Worm (Caenorhabditis elegans) whole organism, L1 larva: ENCODE measurements around the gene ife-4.
A peak's percentile ranks its signal among the peaks of the same experiment; 100 is the strongest.

Source experiments
- C16A3.4 ChIP-seq: fragments of 150-350 bp; optimal IDR thresholded peaks from 2 replicates; lab custom pipeline; 2014; ENCODE audit warnings: missing biosample characterization, missing genetic modification characterization
- Y116A8C.19 ChIP-seq: sonication (generic microtip); optimal IDR thresholded peaks from 2 replicates; lab custom pipeline; 2016; ENCODE audit warnings: missing compliant biosample characterization, missing genetic modification characterization, borderline replicate concordance
- aha-1 ChIP-seq: fragments of 150-350 bp; optimal IDR thresholded peaks from 2 replicates; lab custom pipeline; 2014; ENCODE audit warnings: missing biosample characterization, missing genetic modification characterization
- alr-1 ChIP-seq: fragments of 200-800 bp; sonication (Bioruptor generic); optimal IDR thresholded peaks from 2 replicates; lab custom pipeline; 2018; ENCODE audit warnings: borderline replicate concordance, mild to moderate bottlenecking, missing genetic modification characterization, missing compliant biosample characterization
- blmp-1 ChIP-seq: fragments of 150-350 bp; optimal IDR thresholded peaks from 2 replicates; lab custom pipeline; 2014; ENCODE audit warnings: missing biosample characterization, missing genetic modification characterization
- ceh-8 ChIP-seq: fragments of 200-800 bp; sonication (Bioruptor generic); optimal IDR thresholded peaks from 2 replicates; lab custom pipeline; 2018; ENCODE audit warnings: mild to moderate bottlenecking, missing genetic modification characterization, moderate library complexity, missing compliant biosample characterization
- ceh-82 ChIP-seq, 3 experiments: fragments of 150-350 bp in 1 of 3; sonication (generic microtip) in 2 of 3; optimal IDR thresholded peaks; 2 replicates each; lab custom pipeline; 2014 to 2017; ENCODE audit warnings: missing biosample characterization in 3 of 3, missing genetic modification characterization in 3 of 3
- dpl-1 ChIP-seq, 3 experiments: fragments of 150-350 bp in 2 of 3; sonication (generic microtip) in 1 of 3; optimal IDR thresholded peaks; 2 replicates each; lab custom pipeline; 2014 to 2017; ENCODE audit warnings: missing biosample characterization in 3 of 3, missing genetic modification characterization in 3 of 3, missing genetic modification reagents in 3 of 3
- egl-13 ChIP-seq: sonication (generic microtip); optimal IDR thresholded peaks from 2 replicates; lab custom pipeline; 2016; ENCODE audit warnings: missing genotype, missing genetic modification reagents, missing genetic modification characterization, missing compliant biosample characterization
- egl-27 ChIP-seq, 2 experiments: fragments of 150-350 bp in 1 of 2; sonication (generic microtip); optimal IDR thresholded peaks; 3 replicates each; lab custom pipeline; 2017 to 2018; ENCODE audit warnings: missing biosample characterization in 2 of 2, missing genetic modification characterization in 2 of 2, missing genetic modification reagents in 2 of 2
- elt-3 ChIP-seq, 6 experiments: fragments of 150-350 bp in 1 of 6; sonication (generic microtip); optimal IDR thresholded peaks; 2 replicates each; lab custom pipeline; 2017 to 2018; ENCODE audit warnings: missing biosample characterization in 6 of 6, missing genetic modification characterization in 6 of 6, inconsistent platforms in 1 of 6
- fos-1 ChIP-seq: fragments of 150-350 bp; optimal IDR thresholded peaks from 2 replicates; lab custom pipeline; 2014; ENCODE audit warnings: missing biosample characterization, missing genetic modification characterization
- lin-14 ChIP-seq: fragments of 200-800 bp; sonication (Bioruptor generic); optimal IDR thresholded peaks from 2 replicates; lab custom pipeline; 2018; ENCODE audit warnings: mild to moderate bottlenecking, missing genetic modification characterization, moderate library complexity, missing compliant biosample characterization
- lin-35 ChIP-seq, 2 experiments: fragments of 150-350 bp; optimal IDR thresholded peaks; 2 replicates each; lab custom pipeline; 2014; ENCODE audit warnings: missing biosample characterization in 2 of 2, missing genetic modification characterization in 2 of 2, missing genetic modification reagents in 2 of 2
- lir-3 ChIP-seq: sonication (generic microtip); optimal IDR thresholded peaks from 2 replicates; lab custom pipeline; 2016; ENCODE audit warnings: mild to moderate bottlenecking, missing genetic modification characterization, moderate library complexity, missing compliant biosample characterization; ENCODE audit not compliant: poor library complexity
- lsy-2 ChIP-seq, 2 experiments: fragments of 150-350 bp; optimal IDR thresholded peaks; 2 replicates each; lab custom pipeline; 2014; ENCODE audit warnings: missing biosample characterization in 2 of 2, missing genetic modification characterization in 2 of 2
- mef-2 ChIP-seq: fragments of 150-350 bp; optimal IDR thresholded peaks from 2 replicates; lab custom pipeline; 2014; ENCODE audit warnings: missing biosample characterization, missing genetic modification characterization
- mep-1 ChIP-seq: fragments of 150-350 bp; optimal IDR thresholded peaks from 2 replicates; lab custom pipeline; 2014; ENCODE audit warnings: missing biosample characterization, missing genetic modification characterization
- nhr-20 ChIP-seq: sonication (generic microtip); optimal IDR thresholded peaks from 2 replicates; lab custom pipeline; 2016; ENCODE audit warnings: mild to moderate bottlenecking, missing genetic modification characterization, missing compliant biosample characterization
- nhr-47 ChIP-seq: sonication (generic microtip); optimal IDR thresholded peaks from 2 replicates; lab custom pipeline; 2016; ENCODE audit warnings: mild to moderate bottlenecking, missing genetic modification characterization, moderate library complexity, missing compliant biosample characterization
- nhr-71 ChIP-seq: sonication (generic microtip); optimal IDR thresholded peaks from 2 replicates; lab custom pipeline; 2016; ENCODE audit warnings: mild to moderate bottlenecking, missing genetic modification characterization, moderate library complexity, missing compliant biosample characterization
- nhr-77 ChIP-seq: fragments of 150-350 bp; optimal IDR thresholded peaks from 2 replicates; lab custom pipeline; 2014; ENCODE audit warnings: missing biosample characterization, missing genetic modification characterization
- nhr-84 ChIP-seq: sonication (generic microtip); optimal IDR thresholded peaks from 2 replicates; lab custom pipeline; 2017; ENCODE audit warnings: missing biosample characterization, missing genetic modification characterization
- nhr-85 ChIP-seq: sonication (generic microtip); peaks from one replicate; lab custom pipeline; 2016; ENCODE audit warnings: missing genetic modification characterization, inconsistent platforms, missing compliant biosample characterization
- pag-3 ChIP-seq: sonication (generic microtip); optimal IDR thresholded peaks from 2 replicates; lab custom pipeline; 2017; ENCODE audit warnings: missing genetic modification characterization, mild to moderate bottlenecking, missing compliant biosample characterization, antibody characterized with exemption, borderline replicate concordance; ENCODE audit not compliant: insufficient read depth
- rnt-1 ChIP-seq: sonication (generic microtip); optimal IDR thresholded peaks from 2 replicates; lab custom pipeline; 2016; ENCODE audit warnings: mild to moderate bottlenecking, missing genetic modification characterization, moderate library complexity, missing compliant biosample characterization
- skn-1 ChIP-seq: fragments of 150-350 bp; optimal IDR thresholded peaks from 2 replicates; lab custom pipeline; 2014; ENCODE audit warnings: missing biosample characterization, missing genetic modification characterization
- snu-23 ChIP-seq: sonication (generic microtip); optimal IDR thresholded peaks from 2 replicates; lab custom pipeline; 2016; ENCODE audit warnings: missing genetic modification characterization, missing compliant biosample characterization
- swsn-7 ChIP-seq: sonication (generic microtip); optimal IDR thresholded peaks from 2 replicates; lab custom pipeline; 2016; ENCODE audit warnings: missing genetic modification characterization, missing compliant biosample characterization
- tbx-2 ChIP-seq: sonication (generic microtip); optimal IDR thresholded peaks from 2 replicates; lab custom pipeline; 2016; ENCODE audit warnings: missing genetic modification characterization, missing compliant biosample characterization
- vab-15 ChIP-seq: sonication (generic microtip); optimal IDR thresholded peaks from 2 replicates; lab custom pipeline; 2017; ENCODE audit warnings: missing genotype, mild to moderate bottlenecking, missing genetic modification characterization, missing compliant biosample characterization
- zip-4 ChIP-seq: fragments of 200-800 bp; sonication (Bioruptor generic); optimal IDR thresholded peaks from 2 replicates; lab custom pipeline; 2018; ENCODE audit warnings: mild to moderate bottlenecking, missing genetic modification characterization, moderate library complexity, missing compliant biosample characterization

ife-4 gene

DNA sequence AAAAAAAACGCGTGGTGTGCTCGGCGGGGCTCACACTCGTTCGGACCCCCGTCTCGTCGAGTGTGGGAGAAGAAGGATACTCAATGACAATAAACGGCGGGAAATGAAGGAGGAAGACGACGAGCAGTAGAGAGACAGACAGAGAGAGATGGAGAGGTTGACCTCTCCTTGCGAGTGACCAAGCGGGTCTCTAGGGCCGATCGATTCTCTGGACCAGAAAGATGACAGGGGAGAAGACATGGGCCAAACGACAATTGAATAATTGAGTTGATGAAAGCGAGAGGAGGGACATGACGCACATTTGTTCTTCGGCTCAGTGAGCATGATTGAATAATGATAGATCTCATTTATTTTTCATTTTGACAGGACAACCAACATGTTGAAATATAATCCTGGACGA, 16.3 kb downstream of the ife-4 start (continued):
- TF ChIP-seq egl-13 (tag; lab: Kevin White, UChicago), result no peak
- TF ChIP-seq tbx-2 (tag; lab: Kevin White, UChicago), result peak; percentile 50
- TF ChIP-seq lsy-2 (tag; optimal IDR thresholded peaks at IDR 0.05; lab: Kevin White, UChicago), result peak; percentile 14 to 28
- no peak for TF ChIP-seq ceh-8 (GFP tag; lab: Kevin White, UChicago)
- TF ChIP-seq egl-27 (tag; optimal IDR thresholded peaks at IDR 0.05; lab: Kevin White, UChicago), result no peak
- peak; percentile 38 for TF ChIP-seq skn-1
- TF ChIP-seq zip-4, result no peak
- no peak for TF ChIP-seq nhr-77 (tag; lab: Kevin White, UChicago)
- no peak for TF ChIP-seq Y116A8C.19 (tag; lab: Kevin White, UChicago)

DNA sequence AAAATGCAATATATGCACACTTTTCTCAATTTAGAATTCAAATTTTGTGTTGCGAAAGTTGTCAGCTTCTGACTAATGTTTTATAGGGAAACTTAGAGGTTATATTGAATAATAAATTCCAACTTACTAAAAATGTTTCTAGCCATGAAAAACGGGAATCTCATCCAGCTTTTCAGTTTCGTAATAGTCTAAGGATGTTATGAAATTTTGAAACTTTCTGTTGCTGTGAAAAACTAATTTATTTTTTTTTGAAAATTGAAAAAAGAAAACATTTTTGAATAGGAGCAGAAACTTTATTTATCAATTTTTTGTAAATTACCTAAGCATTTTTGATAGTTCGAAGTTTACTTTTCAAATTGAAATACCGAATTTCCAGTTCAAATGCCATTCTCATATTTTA, 17.6 kb downstream of the ife-4 start:
- TF ChIP-seq egl-13 (tag; lab: Kevin White, UChicago) (peak; percentile 33), lin-14 (GFP tag; lab: Kevin White, UChicago) (no peak), skn-1 (peak; percentile 48), aha-1 (tag; lab: Kevin White, UChicago) (no peak)

DNA sequence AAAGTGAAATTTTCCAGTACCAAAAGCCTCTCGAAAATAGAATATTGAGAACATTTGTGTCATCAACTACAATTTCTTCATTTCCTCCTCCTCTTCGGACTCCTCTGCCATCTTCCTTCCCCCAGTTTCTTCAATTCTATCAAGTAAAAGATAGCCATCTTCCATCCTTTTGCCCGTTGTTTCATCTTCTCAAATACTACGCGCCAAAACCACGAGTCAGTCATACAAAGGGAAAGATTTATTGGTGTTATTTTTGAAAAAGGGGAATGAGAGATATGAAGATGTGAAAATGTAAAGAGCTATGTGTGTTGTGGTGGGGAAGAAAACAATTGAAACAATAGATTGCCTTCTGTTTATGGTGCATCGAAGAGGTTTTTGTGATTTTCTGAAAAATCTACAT, 18.2 kb downstream of the ife-4 start:
- TF ChIP-seq mep-1 (tag; lab: Kevin White, UChicago), result peak; percentile 60
- TF ChIP-seq vab-15 (tag; lab: Kevin White, UChicago), result peak; percentile 14
- peak; percentile 25 for TF ChIP-seq nhr-20 (tag; lab: Kevin White, UChicago)
- TF ChIP-seq elt-3 (tag; optimal IDR thresholded peaks at IDR 0.05; lab: Kevin White, UChicago), result peak in 1 of 6 experiments; percentile 55
- peak in 1 of 2 experiments; percentile 41 for TF ChIP-seq lin-35 (GFP tag; optimal IDR thresholded peaks at IDR 0.05; lab: Kevin White, UChicago)
- TF ChIP-seq zip-4, result no peak
- TF ChIP-seq pag-3 (tag; lab: Kevin White, UChicago), result peak; percentile 61
- peak; percentile 55 for TF ChIP-seq blmp-1 (tag; lab: Kevin White, UChicago)
- peak in 1 of 2 experiments; percentile 64 for TF ChIP-seq lsy-2 (tag; optimal IDR thresholded peaks at IDR 0.05; lab: Kevin White, UChicago)
- peak; percentile 88 for TF ChIP-seq lin-14 (GFP tag; lab: Kevin White, UChicago)
- peak in 1 of 3 experiments; percentile 25 for TF ChIP-seq dpl-1 (GFP tag; optimal IDR thresholded peaks at IDR 0.05; lab: Kevin White, UChicago)
- TF ChIP-seq ceh-82 (tag; optimal IDR thresholded peaks at IDR 0.05; lab: Kevin White, UChicago), result peak in 1 of 3 experiments; percentile 41
- TF ChIP-seq skn-1, result peak; percentile 16
- no peak for TF ChIP-seq alr-1 (tag; lab: Kevin White, UChicago)
- peak; percentile 39 for TF ChIP-seq fos-1
- peak; percentile 68 for TF ChIP-seq snu-23 (GFP tag; lab: Kevin White, UChicago)
- peak; percentile 77 for TF ChIP-seq nhr-85
- TF ChIP-seq nhr-84 (tag; lab: Kevin White, UChicago), result no peak
- no peak for TF ChIP-seq nhr-47
- peak; percentile 66 for TF ChIP-seq nhr-71 (tag; lab: Kevin White, UChicago)
- no peak for TF ChIP-seq Y116A8C.19 (tag; lab: Kevin White, UChicago)
- peak; percentile 30 for TF ChIP-seq lir-3
- peak; percentile 59 for TF ChIP-seq rnt-1
- TF ChIP-seq C16A3.4 (tag; lab: Kevin White, UChicago), result peak; percentile 58

DNA sequence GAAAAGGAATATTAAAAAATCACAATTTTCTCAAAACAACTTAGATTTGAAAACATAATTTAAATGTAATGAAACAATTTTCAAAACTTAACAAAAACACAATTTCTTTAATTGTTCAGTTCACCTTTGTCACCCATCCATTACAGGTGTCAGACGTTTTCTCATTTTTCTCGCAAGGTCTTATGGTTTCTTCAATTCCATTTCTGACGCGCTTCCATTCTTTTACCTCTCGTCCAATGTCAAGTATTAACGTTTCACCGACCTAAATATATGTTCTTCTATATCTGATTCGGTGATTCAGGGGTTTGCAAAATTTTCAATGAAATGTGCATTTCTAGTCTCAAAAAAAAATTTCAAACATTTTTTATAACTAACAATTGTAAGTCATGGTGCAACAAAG, 19.5 kb downstream of the ife-4 start:
- TF ChIP-seq swsn-7 (tag; lab: Kevin White, UChicago) (no peak), snu-23 (GFP tag; lab: Kevin White, UChicago) (peak; percentile 41), lin-14 (GFP tag; lab: Kevin White, UChicago) (peak; percentile 36), mef-2 (no peak), blmp-1 (tag; lab: Kevin White, UChicago) (peak; percentile 58), nhr-85 (peak; percentile 76), Y116A8C.19 (tag; lab: Kevin White, UChicago) (no peak), lin-35 (GFP tag; optimal IDR thresholded peaks at IDR 0.05; lab: Kevin White, UChicago) (peak in 1 of 2 experiments; percentile 17), nhr-71 (tag; lab: Kevin White, UChicago) (peak; percentile 9)
- TF ChIP-seq, all 84 proteins: peak for 6
